Fruit fly (Drosophila melanogaster): ENCODE data around the gene ebd1.

ebd1 gene

dm6 chr3L:721863-722262, 36.5 kb upstream of the ebd1 start:
- no peak for TF ChIP-seq noc (tag; optimal IDR thresholded peaks at IDR 0.05)

dm6 chr3L:721026-721425, 35.7 kb upstream of the ebd1 start:
- no peak for TF ChIP-seq noc (tag; optimal IDR thresholded peaks at IDR 0.05)

- TF ChIP-seq noc (tag; optimal IDR thresholded peaks at IDR 0.05) = no peak
These were observed 33.0 kb upstream of the ebd1 start for dm6 chr3L:718378-718777.

- no peak for TF ChIP-seq noc (tag; optimal IDR thresholded peaks at IDR 0.05)
These were observed 30.7 kb upstream of the ebd1 start for dm6 chr3L:716078-716477.

dm6 chr3L:711839-712553, 26.6 kb upstream of the ebd1 start, which contains the start of gene CG13896:
Gene CG13896 (minus strand): TSS chr3L:711850.
- TF ChIP-seq noc (tag; optimal IDR thresholded peaks at IDR 0.05) = peak; percentile 5

- TF ChIP-seq noc (tag; optimal IDR thresholded peaks at IDR 0.05) = no peak
These were observed 25.0 kb upstream of the ebd1 start, which contains the start of gene CkIIalpha-i3 for dm6 chr3L:710345-710822. Gene CkIIalpha-i3 (minus strand): TSS chr3L:710607.

- no peak for TF ChIP-seq noc (tag; optimal IDR thresholded peaks at IDR 0.05)
These were observed 24.5 kb upstream of the ebd1 start for dm6 chr3L:709882-710281.

- TF ChIP-seq noc (tag; optimal IDR thresholded peaks at IDR 0.05) = no peak
These were observed 22.7 kb upstream of the ebd1 start, which contains the start of gene CG13895 for dm6 chr3L:707992-708489. Gene CG13895 (minus strand): TSS chr3L:708205.

- no peak for TF ChIP-seq noc (tag; optimal IDR thresholded peaks at IDR 0.05)
These were observed 19.6 kb upstream of the ebd1 start for dm6 chr3L:704661-705543.

dm6 chr3L:703160-703793, 17.9 kb upstream of the ebd1 start:
- no peak for TF ChIP-seq noc (tag; optimal IDR thresholded peaks at IDR 0.05)

dm6 chr3L:701798-702635, 16.7 kb upstream of the ebd1 start:
- TF ChIP-seq noc (tag; optimal IDR thresholded peaks at IDR 0.05) = no peak

dm6 chr3L:700160-700917, 15.0 kb upstream of the ebd1 start:
- peak; percentile 43 for TF ChIP-seq noc (tag; optimal IDR thresholded peaks at IDR 0.05)

- TF ChIP-seq noc (tag; optimal IDR thresholded peaks at IDR 0.05) = no peak
These were observed 14.2 kb upstream of the ebd1 start for dm6 chr3L:699368-700150.
